Fruit fly (Drosophila melanogaster) Kc167 (cell line): Measurements from ENCODE around the gene CG32369.

Experiments used
- Sin3A ChIP-seq: fragments of >200 bp; optimal IDR thresholded peaks from 2 replicates; lab custom pipeline; 2018; ENCODE audit warnings: missing external identifiers
- h ChIP-seq: fragments of >200 bp; optimal IDR thresholded peaks from 3 replicates; lab custom pipeline; 2018; ENCODE audit warnings: missing external identifiers
- psq ChIP-seq: fragments of >200 bp; optimal IDR thresholded peaks from 2 replicates; lab custom pipeline; 2017; ENCODE audit warnings: missing external identifiers

DNA sequence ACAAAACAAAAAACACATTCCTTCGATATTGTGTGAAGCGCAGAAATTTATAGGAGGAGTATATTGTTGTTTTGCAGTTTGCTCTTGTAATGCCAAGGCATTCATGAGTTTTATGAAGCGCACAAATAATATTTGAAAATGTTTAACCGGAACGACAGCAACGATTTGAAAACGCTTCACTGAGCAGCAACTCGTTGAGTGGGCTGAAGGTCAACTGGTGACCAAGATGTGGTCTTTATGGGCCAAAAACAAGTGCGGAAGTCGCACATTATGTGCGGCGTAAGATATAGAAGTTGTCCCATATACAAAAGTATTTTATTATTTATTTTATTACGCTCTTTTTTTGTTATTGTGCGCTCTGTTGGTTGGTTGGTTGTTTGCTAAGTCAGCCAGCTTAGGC, 23.4 kb downstream of the CG32369 start:
- TF ChIP-seq Sin3A (lab: Kevin White, UChicago), result no peak
- no peak for TF ChIP-seq psq (lab: Kevin White, UChicago)
- no peak for TF ChIP-seq h (lab: Kevin White, UChicago)
